Fruit fly (Drosophila melanogaster) Kc167 (cell line): ENCODE results near the gene Calx.

Source experiments
- Myc ChIP-seq: fragments of >200 bp; optimal IDR thresholded peaks from 2 replicates; lab custom pipeline; 2017; ENCODE audit warnings: missing external identifiers
- Sin3A ChIP-seq: fragments of >200 bp; optimal IDR thresholded peaks from 2 replicates; lab custom pipeline; 2018; ENCODE audit warnings: missing external identifiers
- h ChIP-seq: fragments of >200 bp; optimal IDR thresholded peaks from 3 replicates; lab custom pipeline; 2018; ENCODE audit warnings: missing external identifiers
- insv ChIP-seq: fragments of >200 bp; optimal IDR thresholded peaks from 3 replicates; lab custom pipeline; 2018; ENCODE audit warnings: missing external identifiers
- psq ChIP-seq: fragments of >200 bp; optimal IDR thresholded peaks from 2 replicates; lab custom pipeline; 2017; ENCODE audit warnings: missing external identifiers
- ttk ChIP-seq: sonication (Bioruptor generic); optimal IDR thresholded peaks from 2 replicates; lab custom pipeline; 2017; ENCODE audit warnings: missing external identifiers

- TF ChIP-seq ttk (lab: Kevin White, UChicago) (no peak), Myc (no peak), h (lab: Kevin White, UChicago) (no peak), psq (no peak), Sin3A (no peak), insv (lab: Kevin White, UChicago) (no peak)
Observed at dm6 chr3R:21019073-21019472, 41.1 kb downstream of the Calx start.
